Worm (Caenorhabditis elegans) whole organism, L4/young adult: ENCODE data around the gene lec-10.

Experiments
- W03F9.2 ChIP-seq: fragments of 150-350 bp; optimal IDR thresholded peaks from 2 replicates; lab custom pipeline; 2014; ENCODE audit warnings: missing biosample characterization, missing genetic modification characterization
- him-1 ChIP-seq: sonication (generic microtip); optimal IDR thresholded peaks from 2 replicates; lab custom pipeline; 2016; ENCODE audit warnings: missing genotype, missing genetic modification reagents, missing genetic modification characterization, missing compliant biosample characterization

DNA sequence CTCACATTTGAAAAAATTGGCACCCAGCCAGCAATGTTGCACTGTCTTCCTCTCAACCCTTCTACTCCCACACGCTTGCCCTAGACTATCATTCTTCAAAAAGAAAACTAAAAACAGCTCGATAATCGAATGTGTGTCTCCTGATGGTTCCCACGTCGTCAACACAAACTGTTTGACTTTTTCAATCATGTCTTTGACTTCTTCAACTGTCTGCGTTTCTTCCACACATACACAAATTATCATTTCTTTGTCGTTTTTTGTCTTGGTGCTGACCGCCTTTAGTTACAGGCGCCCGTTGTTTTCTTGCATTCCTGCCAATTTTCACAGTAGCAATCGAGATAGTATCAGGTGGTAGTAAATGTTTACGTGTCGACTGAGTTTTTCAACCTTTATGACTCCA, 26.3 kb downstream of the lec-10 start:
- TF ChIP-seq him-1 (tag; lab: Kevin White, UChicago), result no peak
- no peak for TF ChIP-seq W03F9.2 (tag; lab: Kevin White, UChicago)
